Worm (Caenorhabditis elegans) whole organism, L4 larva: Measurements from ENCODE around the gene fbxa-44.

ENCODE experiments used
- Y5F2A.4 ChIP-seq: fragments of 200-800 bp; sonication (Bioruptor generic); optimal IDR thresholded peaks from 2 replicates; lab custom pipeline; 2018; ENCODE audit warnings: mild to moderate bottlenecking, missing genetic modification characterization, missing compliant biosample characterization
- dmd-9 ChIP-seq: fragments of 200-800 bp; sonication (Bioruptor generic); IDR thresholded peaks from 2 replicates; pipeline ENCODE4 v1.3.6; 2022; ENCODE audit warnings: missing genetic modification reagents, missing genetic modification characterization, missing compliant biosample characterization
- dpl-1 ChIP-seq: fragments of 150-350 bp; optimal IDR thresholded peaks from 2 replicates; lab custom pipeline; 2014; ENCODE audit warnings: missing biosample characterization, missing genetic modification reagents, missing genetic modification characterization
- gei-8 ChIP-seq: fragments of 200-800 bp; sonication (Bioruptor generic); optimal IDR thresholded peaks from 2 replicates; lab custom pipeline; 2018; ENCODE audit warnings: mild to moderate bottlenecking, missing genetic modification characterization, missing compliant biosample characterization
- nhr-28 ChIP-seq: fragments of 150-350 bp; optimal IDR thresholded peaks from 2 replicates; lab custom pipeline; 2014; ENCODE audit warnings: missing biosample characterization, missing genetic modification characterization
- pha-4 ChIP-seq, 2 experiments: fragments of 150-350 bp in 1 of 2; fragments of 200-800 bp in 1 of 2; sonication (Bioruptor generic) in 1 of 2; IDR thresholded peaks in 1 of 2; optimal IDR thresholded peaks in 1 of 2; 2 replicates each; pipeline versions ENCODE4 v1.3.6 to Lab custom; 2014 to 2022; ENCODE audit warnings: missing genetic modification characterization in 2 of 2, missing genetic modification reagents in 2 of 2, missing biosample characterization in 1 of 2, missing compliant biosample characterization in 1 of 2
- ztf-11 ChIP-seq: fragments of 150-350 bp; optimal IDR thresholded peaks from 2 replicates; lab custom pipeline; 2014; ENCODE audit warnings: missing biosample characterization, missing genetic modification characterization

- TF ChIP-seq gei-8 (GFP tag; lab: Kevin White, UChicago) (no peak), dmd-9 (GFP tag; lab: Robert Waterston, UW) (no peak), nhr-28 (no peak), ztf-11 (tag; lab: Kevin White, UChicago) (no peak), dpl-1 (GFP tag; lab: Kevin White, UChicago) (no peak), Y5F2A.4 (GFP tag; lab: Kevin White, UChicago) (no peak), pha-4 (GFP tag; IDR thresholded peaks at IDR 0.05; lab: Robert Waterston, UW) (no peak), pha-4 (tag; optimal IDR thresholded peaks at IDR 0.05; lab: Kevin White, UChicago) (no peak)
Observed at ce11 chrV:16921952-16922351, 32.9 kb downstream of the fbxa-44 start, which contains the start of gene Y102A5C.4.
